Worm (Caenorhabditis elegans): ENCODE measurements around the gene W07G1.1.

Gene W07G1.1

DNA sequence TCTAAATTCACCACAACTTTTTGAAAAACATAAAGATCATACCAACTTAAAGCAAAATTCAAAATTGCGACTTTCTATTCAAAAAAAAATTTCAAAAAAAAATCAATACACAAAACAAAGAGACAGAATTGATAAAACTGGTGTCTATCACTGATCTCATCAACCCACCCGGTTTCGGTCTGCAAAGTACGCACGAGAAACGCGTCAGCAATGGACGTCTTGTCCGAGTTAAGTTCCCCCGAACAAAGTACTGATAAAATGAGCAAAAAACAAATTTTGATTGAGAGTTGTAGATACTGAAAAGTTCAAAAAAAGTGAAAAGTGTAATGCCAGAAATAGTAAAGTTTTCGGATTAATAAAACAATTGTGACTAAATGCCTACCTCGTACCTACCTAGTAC lies 18.9 kb upstream of the W07G1.1 start:
- no peak for TF ChIP-seq unc-62 (GFP tag; optimal IDR thresholded peaks at IDR 0.05)

DNA sequence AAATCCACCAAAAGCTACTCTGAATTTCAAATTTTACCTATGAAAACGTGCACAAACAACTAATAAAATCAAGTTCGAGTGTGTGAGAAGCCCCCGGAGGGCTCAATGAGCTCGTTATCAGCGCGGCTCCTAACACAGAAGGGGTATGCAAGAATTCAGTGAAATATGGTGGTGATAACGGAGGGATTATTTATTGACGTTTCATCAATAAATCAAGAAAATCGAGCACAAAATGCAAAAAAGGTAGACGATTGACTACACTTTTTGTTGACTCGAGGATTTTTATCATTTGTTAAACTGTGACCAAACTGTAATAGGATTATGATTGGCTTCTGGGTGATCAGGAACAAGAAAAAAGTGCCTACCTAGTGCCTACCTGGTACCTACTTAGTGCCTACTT lies 18.0 kb upstream of the W07G1.1 start, which contains the start of gene zip-3:
zip-3 (minus strand) TSS at position 21 of the 400 bp plus-strand sequence.
- no peak for TF ChIP-seq unc-62 (GFP tag; optimal IDR thresholded peaks at IDR 0.05)

DNA sequence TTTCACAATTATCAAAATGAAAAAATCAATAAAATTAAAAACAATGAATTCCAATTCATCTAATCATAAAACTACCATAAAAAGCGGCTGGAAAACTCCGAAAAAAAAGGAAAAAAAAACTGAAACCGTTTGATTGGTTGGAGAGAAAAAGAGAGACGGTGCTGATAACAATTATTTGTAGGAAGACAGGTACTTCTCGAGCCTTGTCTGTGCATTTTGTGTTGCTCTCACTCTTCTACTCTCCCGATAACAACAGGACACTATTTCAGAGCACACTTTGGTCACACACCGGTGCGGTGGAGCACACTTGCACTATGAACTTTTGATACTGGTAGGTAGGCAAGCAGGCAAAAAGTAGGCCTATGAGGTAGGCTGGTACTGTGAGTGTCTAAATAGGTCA lies 17.1 kb upstream of the W07G1.1 start:
- no peak for TF ChIP-seq unc-62 (GFP tag; optimal IDR thresholded peaks at IDR 0.05)

- TF ChIP-seq unc-62 (GFP tag; optimal IDR thresholded peaks at IDR 0.05), result no peak
Measured at ce11 chrII:13954979-13955378, 15.5 kb upstream of the W07G1.1 start.

ce11 chrII:13954077-13954476 lies 14.6 kb upstream of the W07G1.1 start:
- TF ChIP-seq unc-62 (GFP tag; optimal IDR thresholded peaks at IDR 0.05), result no peak

ce11 chrII:13951986-13952385 lies 12.6 kb upstream of the W07G1.1 start:
- TF ChIP-seq unc-62 (GFP tag; optimal IDR thresholded peaks at IDR 0.05), result no peak

- no peak for TF ChIP-seq unc-62 (GFP tag; optimal IDR thresholded peaks at IDR 0.05)
Measured at ce11 chrII:13949290-13949689, 9.9 kb upstream of the W07G1.1 start, which contains the start of gene sre-44. Gene sre-44 (plus strand): TSS chrII:13949590.

- TF ChIP-seq unc-62 (GFP tag; optimal IDR thresholded peaks at IDR 0.05), result no peak
Measured at ce11 chrII:13945527-13945926, 6.1 kb upstream of the W07G1.1 start.

ce11 chrII:13938290-13938689 lies 1.1 kb downstream of the W07G1.1 start:
- TF ChIP-seq unc-62 (GFP tag; optimal IDR thresholded peaks at IDR 0.05), result no peak

ce11 chrII:13935907-13936306 lies 3.5 kb downstream of the W07G1.1 start:
- no peak for TF ChIP-seq unc-62 (GFP tag; optimal IDR thresholded peaks at IDR 0.05)

DNA sequence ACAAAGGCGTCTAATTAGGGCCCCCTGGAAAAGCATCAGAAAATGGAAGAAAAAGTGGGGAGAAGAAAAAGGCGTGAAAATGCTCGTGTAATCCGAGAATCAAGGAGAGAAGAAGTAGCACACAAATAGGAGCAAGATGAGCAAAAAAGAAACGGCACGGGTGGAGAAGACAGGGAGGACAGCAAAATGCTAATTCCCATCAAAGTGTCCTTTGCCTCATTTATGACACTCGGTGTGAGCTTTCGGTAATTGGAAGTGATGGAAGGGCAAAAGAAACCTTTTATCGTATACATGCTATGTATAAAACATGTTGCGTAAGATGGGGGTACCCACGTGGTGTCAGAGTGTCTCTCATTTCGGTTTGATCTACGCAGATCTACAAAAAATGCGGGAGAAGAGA lies 5.9 kb downstream of the W07G1.1 start:
- no peak for TF ChIP-seq unc-62 (GFP tag; optimal IDR thresholded peaks at IDR 0.05)

DNA sequence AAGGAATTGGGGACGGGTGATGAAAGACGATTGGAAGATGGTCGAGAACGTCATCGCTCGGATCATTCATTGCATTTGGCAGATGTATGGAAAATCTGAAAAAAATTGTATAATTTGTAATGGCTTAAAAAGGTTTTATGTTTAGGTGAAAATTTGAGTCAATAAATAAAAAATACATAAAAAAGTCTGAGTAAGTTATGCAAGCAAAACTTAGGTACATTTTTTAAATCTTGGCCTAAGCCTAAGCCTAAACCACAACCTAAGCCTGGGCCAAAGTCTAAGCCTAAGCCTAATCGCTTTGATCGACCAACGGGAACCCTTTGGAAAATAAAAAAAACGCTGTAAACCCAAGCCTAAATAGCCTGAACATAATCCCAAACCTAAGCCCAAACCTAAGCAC lies 7.5 kb downstream of the W07G1.1 start, which contains the start of gene hot-3:
hot-3 (minus strand) TSS at position 101 of the 400 bp plus-strand sequence.
- no peak for TF ChIP-seq unc-62 (GFP tag; optimal IDR thresholded peaks at IDR 0.05)

DNA sequence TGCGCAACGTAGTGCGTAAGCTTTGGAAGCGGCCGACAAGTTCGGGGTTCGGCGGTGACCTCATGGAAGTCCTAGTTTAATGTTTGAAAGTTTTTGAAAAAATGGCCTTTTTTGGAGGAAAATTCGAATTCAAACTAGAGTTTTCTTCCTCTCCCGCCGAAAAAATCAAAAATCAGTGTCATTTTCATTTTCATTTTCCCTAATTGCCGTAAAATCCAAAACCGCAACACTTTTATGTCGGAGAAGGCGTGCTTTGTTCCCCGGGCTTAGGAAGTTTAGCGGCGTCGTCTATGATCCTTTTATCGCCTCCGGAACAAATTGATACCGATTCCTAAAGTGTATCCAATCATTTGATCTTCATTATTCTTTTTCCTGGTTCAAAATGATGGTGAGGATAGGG lies 14.5 kb downstream of the W07G1.1 start, which contains the start of gene mltn-5:
mltn-5 (plus strand) TSS at position 301 of the 400 bp plus-strand sequence.
- no peak for TF ChIP-seq unc-62 (GFP tag; optimal IDR thresholded peaks at IDR 0.05)

DNA sequence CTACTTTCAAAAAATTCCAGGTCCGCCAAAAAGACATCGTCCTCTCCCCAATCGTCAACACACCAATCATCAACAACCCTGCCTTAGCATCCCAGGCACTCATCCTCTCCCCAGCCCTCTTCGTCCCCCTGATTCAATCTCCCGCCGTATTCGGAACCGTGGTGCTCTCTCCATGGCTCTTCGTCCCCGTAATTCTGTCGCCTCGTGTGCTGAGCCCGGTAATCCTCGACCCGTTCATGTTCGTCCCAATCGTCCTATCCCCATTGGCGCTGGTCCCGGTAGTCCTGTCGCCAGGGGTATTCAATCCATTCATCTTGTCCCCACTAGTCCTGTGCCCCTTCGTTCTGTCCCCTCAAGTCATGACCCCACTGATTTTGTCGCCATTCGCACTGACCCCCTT lies 20.3 kb downstream of the W07G1.1 start:
- TF ChIP-seq unc-62 (GFP tag; optimal IDR thresholded peaks at IDR 0.05), result no peak

DNA sequence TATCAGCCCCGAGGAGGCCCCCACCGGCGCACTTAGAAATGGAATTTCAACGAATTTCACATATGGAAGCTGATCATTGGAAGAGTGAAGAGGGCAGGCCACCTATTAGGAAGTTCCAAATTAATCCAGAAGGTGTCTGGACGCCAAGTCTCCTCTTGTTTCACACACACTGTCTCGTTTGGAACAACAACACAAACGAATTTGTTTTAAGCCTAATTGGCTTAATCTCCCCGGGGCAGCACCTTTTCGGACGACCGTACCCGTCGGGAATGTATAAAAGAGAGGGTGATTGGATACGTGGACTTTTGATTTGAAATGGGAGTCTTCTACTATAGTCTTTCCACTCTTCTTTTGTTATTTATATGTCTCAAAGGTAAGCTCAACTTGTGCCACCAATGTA lies 23.4 kb downstream of the W07G1.1 start, which contains the start of gene mltn-3:
mltn-3 (plus strand) TSS at position 301 of the 400 bp plus-strand sequence.
- TF ChIP-seq unc-62 (GFP tag; optimal IDR thresholded peaks at IDR 0.05), result no peak

DNA sequence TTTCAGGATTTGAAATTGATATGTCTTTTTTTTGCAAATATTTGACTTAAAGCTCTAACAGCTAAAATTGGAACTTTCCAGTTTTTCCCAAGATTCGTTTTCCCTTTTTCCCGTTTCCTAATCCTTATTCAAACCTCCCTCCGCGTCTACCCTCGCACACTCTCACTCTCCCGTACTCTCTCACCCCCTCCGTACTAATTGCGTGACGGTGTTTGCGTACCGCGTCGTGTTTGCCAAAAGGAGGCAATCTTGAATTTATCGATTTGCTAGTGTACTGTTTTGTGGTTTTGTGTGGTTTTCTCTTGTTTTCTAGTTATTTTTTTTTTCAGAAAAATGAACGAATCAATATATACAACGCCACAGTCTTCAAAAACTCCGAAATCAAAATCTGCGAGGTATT lies 30.8 kb downstream of the W07G1.1 start, which contains the start of gene citk-1:
citk-1 (plus strand) TSS at position 323 of the 400 bp plus-strand sequence.
- TF ChIP-seq unc-62 (GFP tag; optimal IDR thresholded peaks at IDR 0.05), result no peak

DNA sequence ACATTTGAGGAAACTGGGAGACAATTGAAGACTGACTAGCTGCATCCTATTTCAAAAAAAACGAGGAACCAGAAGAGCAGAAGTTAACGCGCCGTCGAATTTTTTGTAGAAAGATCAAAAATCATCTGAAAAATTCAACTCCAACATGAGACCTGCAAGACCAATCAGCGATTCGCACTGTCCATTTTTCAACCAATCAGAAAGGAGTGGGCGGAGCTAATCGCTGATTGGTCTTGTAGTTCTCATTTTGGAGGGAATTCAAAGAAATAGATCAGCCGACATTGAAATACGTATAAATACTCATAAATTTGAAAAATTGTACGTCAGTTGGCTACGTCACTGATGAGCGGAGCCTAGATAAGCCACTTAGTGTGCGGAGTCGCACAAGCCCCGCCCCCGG lies 31.8 kb downstream of the W07G1.1 start:
- TF ChIP-seq unc-62 (GFP tag; optimal IDR thresholded peaks at IDR 0.05), result no peak

DNA sequence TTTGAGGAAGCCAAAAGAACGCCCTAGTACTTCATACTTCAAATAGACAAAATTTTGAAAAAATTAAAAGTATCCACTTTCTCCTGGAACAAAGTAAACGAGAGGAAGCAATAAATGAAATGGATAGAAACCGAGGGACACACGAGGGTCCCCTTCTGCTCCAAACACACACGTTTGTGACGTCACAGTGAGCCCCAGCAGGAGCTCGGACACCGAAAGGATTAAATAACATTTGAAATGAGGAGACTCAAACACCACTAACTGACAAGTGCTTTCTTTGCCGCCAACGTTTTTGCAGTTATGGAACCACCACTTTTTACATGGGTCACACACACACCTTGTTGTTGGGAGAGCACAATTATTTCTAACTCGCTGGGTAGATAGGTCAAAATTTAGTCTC lies 35.9 kb downstream of the W07G1.1 start:
- TF ChIP-seq unc-62 (GFP tag; optimal IDR thresholded peaks at IDR 0.05), result no peak
